Fruit fly (Drosophila melanogaster): ENCODE measurements around the gene CG5953.

CG5953 gene

DNA sequence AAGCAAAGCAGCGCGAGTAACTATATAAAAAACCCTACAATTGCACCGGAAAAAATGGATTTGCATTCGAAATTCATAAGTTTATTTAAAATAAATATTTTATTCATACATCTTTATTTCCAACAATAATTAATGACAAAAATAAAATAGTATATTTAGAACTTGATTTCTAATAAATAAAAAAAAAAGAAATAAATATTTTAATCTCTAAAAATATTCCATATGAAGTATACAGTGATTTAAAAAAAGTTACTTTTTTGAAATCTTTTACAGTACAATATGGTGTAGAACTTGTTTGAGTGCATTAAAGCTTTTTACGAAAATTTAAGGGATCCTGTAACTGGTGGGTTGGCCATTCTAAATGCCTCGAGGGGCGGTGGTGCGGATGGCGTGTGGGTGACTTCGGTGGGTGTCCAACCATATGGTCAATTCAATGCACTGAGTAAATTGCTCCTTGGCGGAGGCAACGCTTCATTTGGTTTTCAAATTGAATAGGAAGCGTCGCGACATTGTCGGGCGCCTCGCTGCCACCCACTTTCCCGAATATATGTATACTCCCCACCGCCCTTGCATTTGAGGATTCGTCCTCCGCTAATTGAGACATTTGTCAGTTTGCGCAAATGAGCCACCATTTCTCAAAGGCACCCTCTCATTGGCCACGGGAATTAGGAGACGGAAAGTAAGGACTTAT is 15.9 kb upstream of the CG5953 start (continued):
- TF ChIP-seq sisA (GFP tag; IDR thresholded peaks at IDR 0.05) (no peak), CG12155 (GFP tag; optimal IDR thresholded peaks at IDR 0.05) (no peak), wek (GFP tag; optimal IDR thresholded peaks at IDR 0.05) (no peak), CG11695 (GFP tag; IDR thresholded peaks at IDR 0.05) (peak; percentile 61; the same call in 2 of the 3 replicates), crol (GFP tag; IDR thresholded peaks at IDR 0.05) (no peak), her (GFP tag; optimal IDR thresholded peaks at IDR 0.05) (no peak), salm (tag; optimal IDR thresholded peaks at IDR 0.05) (no peak), PHDP (tag; optimal IDR thresholded peaks at IDR 0.05) (peak; percentile 47), pb (GFP tag; optimal IDR thresholded peaks at IDR 0.05) (no peak), tgo (GFP tag; IDR thresholded peaks at IDR 0.05) (peak; percentile 27; the same call in 1 of the 3 replicates), CG16863 (GFP tag; optimal IDR thresholded peaks at IDR 0.05) (no peak), Six4 (GFP tag; optimal IDR thresholded peaks at IDR 0.05) (no peak), lab (GFP tag; optimal IDR thresholded peaks at IDR 0.05) (peak; percentile 53), B-H2 (GFP tag; optimal IDR thresholded peaks at IDR 0.05) (no peak), Xbp1 (GFP tag; optimal IDR thresholded peaks at IDR 0.05) (peak; percentile 20), cwo (GFP tag; optimal IDR thresholded peaks at IDR 0.05) (peak; percentile 43), trem (tag; optimal IDR thresholded peaks at IDR 0.05) (peak; percentile 28), gcm2 (GFP tag; optimal IDR thresholded peaks at IDR 0.05) (no peak), Atf6 (GFP tag; IDR thresholded peaks at IDR 0.05) (peak; percentile 12; the same call in 1 of the 2 replicates), gem (tag; optimal IDR thresholded peaks at IDR 0.05) (peak; percentile 71), odd (GFP tag; optimal IDR thresholded peaks at IDR 0.05) (peak; percentile 11), dm (GFP tag; optimal IDR thresholded peaks at IDR 0.05) (no peak), HLH3B (GFP tag; IDR thresholded peaks at IDR 0.05) (no peak), Oli (tag; optimal IDR thresholded peaks at IDR 0.05) (peak; percentile 5), CG6654 (GFP tag; optimal IDR thresholded peaks at IDR 0.05) (no peak), Sox102F (GFP tag; optimal IDR thresholded peaks at IDR 0.05) (peak; percentile 59), Hr51 (GFP tag; optimal IDR thresholded peaks at IDR 0.05) (peak in 1 of 2 experiments; percentile 69), sc (optimal IDR thresholded peaks at IDR 0.05) (no peak), sc (GFP tag; optimal IDR thresholded peaks at IDR 0.05) (no peak), CoRest (tag; optimal IDR thresholded peaks at IDR 0.05) (peak; percentile 59), Drgx (GFP tag; IDR thresholded peaks at IDR 0.05) (peak; percentile 25; the same call in 1 of the 2 replicates), HLH54F (GFP tag; optimal IDR thresholded peaks at IDR 0.05) (no peak), CG8478 (optimal IDR thresholded peaks at IDR 0.05) (no peak), CG10543 (GFP tag; optimal IDR thresholded peaks at IDR 0.05) (no peak), prd (optimal IDR thresholded peaks at IDR 0.05) (no peak), prd (GFP tag; IDR thresholded peaks at IDR 0.05) (no peak), Jarid2 (GFP tag; optimal IDR thresholded peaks at IDR 0.05) (no peak), CG12071 (GFP tag; optimal IDR thresholded peaks at IDR 0.05) (no peak), Spps (tag; optimal IDR thresholded peaks at IDR 0.05) (peak; percentile 21), Hsf (GFP tag; optimal IDR thresholded peaks at IDR 0.05) (no peak), dati (GFP tag; IDR thresholded peaks at IDR 0.05) (no peak), CG4617 (GFP tag; optimal IDR thresholded peaks at IDR 0.05; ENCODE audit: borderline replicate concordance) (no peak), pho (GFP tag; optimal IDR thresholded peaks at IDR 0.05) (no peak), CG18599 (GFP tag; optimal IDR thresholded peaks at IDR 0.05) (peak; percentile 63), CG13894 (tag; optimal IDR thresholded peaks at IDR 0.05) (no peak), ac (GFP tag; optimal IDR thresholded peaks at IDR 0.05) (no peak), tin (GFP tag; optimal IDR thresholded peaks at IDR 0.05) (no peak), gcm (GFP tag; optimal IDR thresholded peaks at IDR 0.05) (no peak), org-1 (GFP tag; optimal IDR thresholded peaks at IDR 0.05) (no peak), Xrp1 (GFP tag; IDR thresholded peaks at IDR 0.05) (peak; percentile 38; the same call in 1 of the 2 replicates)
